Worm (Caenorhabditis elegans): ENCODE results near the gene str-260.
A peak's percentile ranks its signal among the peaks of the same experiment; 100 is the strongest.

str-260 gene

ce11 chrV:3506252-3506651, 20.7 kb upstream of the str-260 start, which contains the start of gene ugt-64:
Gene ugt-64, minus strand, starts transcription at chrV:3506352.
- TF ChIP-seq lsl-1 (GFP tag; optimal IDR thresholded peaks at IDR 0.05): peak; percentile 24

ce11 chrV:3507691-3508090, 19.3 kb upstream of the str-260 start, which contains the start of gene str-225:
Gene str-225, plus strand, starts transcription at chrV:3507822.
- TF ChIP-seq athp-1 (tag; optimal IDR thresholded peaks at IDR 0.05) (no peak), lsy-27 (tag; optimal IDR thresholded peaks at IDR 0.05; ENCODE audit: borderline replicate concordance, insufficient read depth) (no peak), egrh-3 (GFP tag; IDR thresholded peaks at IDR 0.05) (no peak), Y53G8AR.9 (GFP tag; conservative IDR thresholded peaks at IDR 0.05) (no peak), aptf-3 (GFP tag; IDR thresholded peaks at IDR 0.05) (no peak), hlh-12 (tag; optimal IDR thresholded peaks at IDR 0.05) (no peak), xnd-1 (tag; optimal IDR thresholded peaks at IDR 0.05) (no peak), rcor-1 (GFP tag; IDR thresholded peaks at IDR 0.05) (no peak), lir-1 (GFP tag; conservative IDR thresholded peaks at IDR 0.05) (no peak), cebp-1 (GFP tag; IDR thresholded peaks at IDR 0.05) (no peak), cebp-1 (tag; optimal IDR thresholded peaks at IDR 0.05) (no peak), nfya-1 (tag; optimal IDR thresholded peaks at IDR 0.05; ENCODE audit: borderline replicate concordance, insufficient read depth) (no peak), sptf-2 (GFP tag; optimal IDR thresholded peaks at IDR 0.05) (no peak), hmg-20 (GFP tag; IDR thresholded peaks at IDR 0.05) (no peak), Y67H2A.10 (GFP tag; conservative IDR thresholded peaks at IDR 0.05) (no peak)

DNA sequence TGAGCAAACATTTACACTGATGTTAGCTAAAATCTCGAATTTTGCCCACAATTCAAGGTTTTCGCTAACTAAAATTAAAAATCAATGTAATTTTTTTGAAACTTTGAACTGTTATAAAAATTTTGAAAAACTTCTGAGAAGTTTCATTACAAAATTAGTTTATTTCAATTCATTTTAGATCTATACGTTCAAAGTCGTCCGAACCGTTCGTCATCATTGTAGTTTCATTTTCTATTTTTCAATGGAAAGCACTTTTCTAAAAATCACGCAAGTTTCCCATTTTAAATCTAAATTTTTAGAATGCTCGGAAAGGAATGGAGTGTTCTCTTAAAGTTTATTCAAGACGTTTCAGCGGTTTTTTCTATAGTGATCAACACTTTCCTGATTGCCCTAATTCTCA, 17.1 kb upstream of the str-260 start, which contains the start of gene str-228:
Gene str-228, plus strand, starts transcription at position 301 of the 400 bp plus-strand sequence.
- TF ChIP-seq ccch-3 (GFP tag; optimal IDR thresholded peaks at IDR 0.05): no peak
- no peak for TF ChIP-seq let-526 (GFP tag; IDR thresholded peaks at IDR 0.05)
- TF ChIP-seq mcd-1 (GFP tag; IDR thresholded peaks at IDR 0.05): no peak
- no peak for TF ChIP-seq ztf-26 (tag; optimal IDR thresholded peaks at IDR 0.05)

- TF ChIP-seq ztf-26 (tag; optimal IDR thresholded peaks at IDR 0.05) (no peak), mxl-1 (tag; optimal IDR thresholded peaks at IDR 0.05) (no peak), rec-8 (tag; optimal IDR thresholded peaks at IDR 0.05) (no peak), lin-35 (GFP tag; optimal IDR thresholded peaks at IDR 0.05) (no peak), zfh-2 (GFP tag; conservative IDR thresholded peaks at IDR 0.05) (no peak), let-526 (GFP tag; IDR thresholded peaks at IDR 0.05) (no peak), B0019.2 (GFP tag; conservative IDR thresholded peaks at IDR 0.05) (no peak), D2030.7 (GFP tag; IDR thresholded peaks at IDR 0.05) (no peak), ceh-91 (GFP tag; IDR thresholded peaks at IDR 0.05) (no peak), pbrm-1 (GFP tag; IDR thresholded peaks at IDR 0.05) (no peak), F22D6.2 (tag; optimal IDR thresholded peaks at IDR 0.05) (no peak), lin-40 (tag; optimal IDR thresholded peaks at IDR 0.05) (no peak), fkh-3 (tag; optimal IDR thresholded peaks at IDR 0.05) (no peak), nfyb-1 (GFP tag; IDR thresholded peaks at IDR 0.05) (no peak), ceh-58 (GFP tag; IDR thresholded peaks at IDR 0.05) (no peak), cebp-2 (GFP tag; IDR thresholded peaks at IDR 0.05) (no peak), lir-1 (GFP tag; conservative IDR thresholded peaks at IDR 0.05) (no peak), F33H1.4 (GFP tag; IDR thresholded peaks at IDR 0.05) (no peak), nhr-27 (tag; optimal IDR thresholded peaks at IDR 0.05) (no peak), F52B5.7 (tag; optimal IDR thresholded peaks at IDR 0.05) (no peak)
Observed at ce11 chrV:3512381-3512780, 14.6 kb upstream of the str-260 start, which contains the start of gene str-226. Gene str-226, plus strand, starts transcription at chrV:3512681.
